Worm (Caenorhabditis elegans) whole organism, L3 larva: Measurements from ENCODE around the gene T02D1.7.

Experiments used
- ama-1 ChIP-seq: fragments of 150-350 bp; optimal IDR thresholded peaks from 2 replicates; lab custom pipeline; 2018
- elt-3 ChIP-seq, 3 experiments: fragments of 150-350 bp in 1 of 3; sonication (generic microtip) in 2 of 3; optimal IDR thresholded peaks; 2 replicates in 2 of 3; 4 replicates in 1 of 3; lab custom pipeline; 2014 to 2017; ENCODE audit warnings: missing biosample characterization in 3 of 3, missing genetic modification characterization in 3 of 3
- jun-1 ChIP-seq: fragments of 150-350 bp; optimal IDR thresholded peaks from 2 replicates; lab custom pipeline; 2014; ENCODE audit warnings: missing biosample characterization, missing genetic modification reagents, missing genetic modification characterization
- mdl-1 ChIP-seq: fragments of 150-350 bp; optimal IDR thresholded peaks from 2 replicates; lab custom pipeline; 2014; ENCODE audit warnings: missing biosample characterization, missing genetic modification characterization
- mml-1 ChIP-seq: fragments of 150-350 bp; sonication (generic microtip); optimal IDR thresholded peaks from 3 replicates; lab custom pipeline; 2014; ENCODE audit warnings: missing biosample characterization, missing genetic modification characterization
- nfya-1 ChIP-seq: sonication (generic microtip); optimal IDR thresholded peaks from 2 replicates; lab custom pipeline; 2017; ENCODE audit warnings: missing genetic modification characterization, mild to moderate bottlenecking, missing compliant biosample characterization, antibody characterized with exemption, moderate library complexity; ENCODE audit not compliant: insufficient read depth
- snpc-4 ChIP-seq: fragments of 150-350 bp; optimal IDR thresholded peaks from 2 replicates; lab custom pipeline; 2014; ENCODE audit warnings: missing biosample characterization, missing genetic modification characterization

ce11 chrIV:17405530-17405929 lies 1.4 kb downstream of the T02D1.7 start, which contains the start of gene pmp-4:
- TF ChIP-seq nfya-1 (tag; lab: Kevin White, UChicago) (no peak), jun-1 (tag; lab: Kevin White, UChicago) (no peak), elt-3 (tag; optimal IDR thresholded peaks at IDR 0.05; lab: Kevin White, UChicago) (no peak), mml-1 (tag; lab: Kevin White, UChicago) (no peak), snpc-4 (tag; lab: Kevin White, UChicago) (no peak), ama-1 (lab: Kevin White, UChicago) (no peak), mdl-1 (tag; lab: Kevin White, UChicago) (no peak)
